Worm (Caenorhabditis elegans) whole organism, late embryonic: Measurements from ENCODE around the gene T22F3.2.

Experiments used
- C08G9.2 ChIP-seq: sonication (generic microtip); optimal IDR thresholded peaks from 2 replicates; lab custom pipeline; 2016; ENCODE audit warnings: mild to moderate bottlenecking, missing genetic modification characterization, moderate library complexity, missing compliant biosample characterization
- C38D4.7 ChIP-seq: fragments of 200-800 bp; sonication (Bioruptor generic); optimal IDR thresholded peaks from 2 replicates; lab custom pipeline; 2018; ENCODE audit warnings: mild to moderate bottlenecking, missing genetic modification characterization, moderate library complexity, missing compliant biosample characterization
- F13H6.1 ChIP-seq: sonication (generic microtip); optimal IDR thresholded peaks from 2 replicates; lab custom pipeline; 2016; ENCODE audit warnings: missing genetic modification characterization, missing compliant biosample characterization
- K02D7.2 ChIP-seq: sonication (generic microtip); optimal IDR thresholded peaks from 2 replicates; lab custom pipeline; 2017; ENCODE audit warnings: mild to moderate bottlenecking, missing genetic modification characterization, missing compliant biosample characterization
- K09A11.1 ChIP-seq: sonication (generic microtip); optimal IDR thresholded peaks from 2 replicates; lab custom pipeline; 2017; ENCODE audit warnings: antibody characterized with exemption, mild to moderate bottlenecking, missing genetic modification characterization, missing compliant biosample characterization; ENCODE audit not compliant: insufficient read depth
- T23F11.4 ChIP-seq: fragments of 200-800 bp; sonication (Bioruptor generic); optimal IDR thresholded peaks from 2 replicates; lab custom pipeline; 2018; ENCODE audit warnings: mild to moderate bottlenecking, missing genetic modification characterization, missing compliant biosample characterization
- ama-1 ChIP-seq: fragments of 150-350 bp; optimal IDR thresholded peaks from 2 replicates; lab custom pipeline; 2014
- ceh-14 ChIP-seq: sonication (generic microtip); optimal IDR thresholded peaks from 2 replicates; lab custom pipeline; 2016; ENCODE audit warnings: missing genotype, missing genetic modification characterization, missing compliant biosample characterization
- ceh-18 ChIP-seq: sonication (generic microtip); optimal IDR thresholded peaks from 2 replicates; lab custom pipeline; 2016; ENCODE audit warnings: missing genetic modification characterization, missing compliant biosample characterization
- ceh-19 ChIP-seq: fragments of 200-800 bp; sonication (Bioruptor generic); optimal IDR thresholded peaks from 2 replicates; lab custom pipeline; 2018; ENCODE audit warnings: mild to moderate bottlenecking, missing genetic modification characterization, missing compliant biosample characterization
- ceh-22 ChIP-seq: sonication (generic microtip); optimal IDR thresholded peaks from 2 replicates; lab custom pipeline; 2017; ENCODE audit warnings: missing biosample characterization, missing genetic modification characterization
- ceh-48 ChIP-seq: sonication (generic microtip); optimal IDR thresholded peaks from 2 replicates; lab custom pipeline; 2016; ENCODE audit warnings: missing genetic modification characterization, inconsistent platforms, missing compliant biosample characterization
- ceh-6 ChIP-seq: fragments of 200-800 bp; sonication (Bioruptor generic); optimal IDR thresholded peaks from 2 replicates; lab custom pipeline; 2018; ENCODE audit warnings: mild to moderate bottlenecking, missing genetic modification characterization, missing compliant biosample characterization
- ceh-9 ChIP-seq: sonication (generic microtip); optimal IDR thresholded peaks from 2 replicates; lab custom pipeline; 2016; ENCODE audit warnings: mild to moderate bottlenecking, missing genetic modification characterization, inconsistent platforms, missing compliant biosample characterization
- dmd-4 ChIP-seq: sonication (generic microtip); optimal IDR thresholded peaks from 2 replicates; lab custom pipeline; 2016; ENCODE audit warnings: borderline replicate concordance, missing genetic modification characterization, missing compliant biosample characterization
- elt-2 ChIP-seq: sonication (generic microtip); optimal IDR thresholded peaks from 2 replicates; lab custom pipeline; 2016; ENCODE audit warnings: missing genetic modification reagents, missing genetic modification characterization, missing compliant biosample characterization
- ets-4 ChIP-seq: sonication (generic microtip); optimal IDR thresholded peaks from 2 replicates; lab custom pipeline; 2016; ENCODE audit warnings: missing genetic modification characterization, missing compliant biosample characterization
- gmeb-2 ChIP-seq: sonication (generic microtip); optimal IDR thresholded peaks from 2 replicates; lab custom pipeline; 2016; ENCODE audit warnings: missing genetic modification characterization, inconsistent platforms, missing compliant biosample characterization
- hlh-13 ChIP-seq: fragments of 200-800 bp; sonication (Bioruptor generic); optimal IDR thresholded peaks from 2 replicates; lab custom pipeline; 2018; ENCODE audit warnings: mild to moderate bottlenecking, missing genetic modification characterization, missing compliant biosample characterization
- hlh-6 ChIP-seq: sonication (generic microtip); optimal IDR thresholded peaks from 2 replicates; lab custom pipeline; 2016; ENCODE audit warnings: missing genotype, missing genetic modification characterization, missing compliant biosample characterization
- madf-2 ChIP-seq: sonication (generic microtip); optimal IDR thresholded peaks from 2 replicates; lab custom pipeline; 2017; ENCODE audit warnings: missing genetic modification characterization, missing compliant biosample characterization
- mec-3 ChIP-seq: sonication (generic microtip); optimal IDR thresholded peaks from 2 replicates; lab custom pipeline; 2016; ENCODE audit warnings: borderline replicate concordance, missing genetic modification characterization, missing compliant biosample characterization
- nfya-1 ChIP-seq: sonication (generic microtip); optimal IDR thresholded peaks from 2 replicates; lab custom pipeline; 2017; ENCODE audit warnings: missing genetic modification characterization, mild to moderate bottlenecking, missing compliant biosample characterization, antibody characterized with exemption, moderate library complexity
- odd-2 ChIP-seq: sonication (generic microtip); optimal IDR thresholded peaks from 2 replicates; lab custom pipeline; 2017; ENCODE audit warnings: antibody characterized with exemption, mild to moderate bottlenecking, missing genetic modification characterization, missing compliant biosample characterization
- pha-4 ChIP-seq: fragments of 150-350 bp; optimal IDR thresholded peaks from 2 replicates; lab custom pipeline; 2018; ENCODE audit warnings: missing biosample characterization, missing genetic modification reagents, missing genetic modification characterization
- pqm-1 ChIP-seq: sonication (generic microtip); optimal IDR thresholded peaks from 2 replicates; lab custom pipeline; 2016; ENCODE audit warnings: missing genetic modification characterization, missing compliant biosample characterization
- pros-1 ChIP-seq: fragments of 150-350 bp; optimal IDR thresholded peaks from 2 replicates; lab custom pipeline; 2014; ENCODE audit warnings: missing biosample characterization, missing genetic modification reagents, missing genetic modification characterization
- ref-2 ChIP-seq: sonication (generic microtip); optimal IDR thresholded peaks from 2 replicates; lab custom pipeline; 2016; ENCODE audit warnings: missing genetic modification characterization, missing compliant biosample characterization
- syd-9 ChIP-seq: sonication (generic microtip); optimal IDR thresholded peaks from 2 replicates; lab custom pipeline; 2016; ENCODE audit warnings: mild to moderate bottlenecking, missing genetic modification characterization, moderate library complexity, missing compliant biosample characterization
- tbx-2 ChIP-seq: sonication (generic microtip); optimal IDR thresholded peaks from 2 replicates; lab custom pipeline; 2016; ENCODE audit warnings: missing genetic modification characterization, missing compliant biosample characterization
- tbx-7 ChIP-seq: sonication (generic microtip); optimal IDR thresholded peaks from 2 replicates; lab custom pipeline; 2016; ENCODE audit warnings: missing genotype, missing genetic modification characterization, missing compliant biosample characterization
- ttx-3 ChIP-seq: sonication (generic microtip); optimal IDR thresholded peaks from 2 replicates; lab custom pipeline; 2016; ENCODE audit warnings: missing genetic modification reagents, missing genetic modification characterization, missing compliant biosample characterization
- unc-3 ChIP-seq, 2 experiments: fragments of 200-800 bp in 1 of 2; sonication (Bioruptor generic) in 1 of 2; sonication (generic microtip) in 1 of 2; conservative IDR thresholded peaks in 1 of 2; optimal IDR thresholded peaks in 1 of 2; 2 replicates each; pipeline versions ENCODE4 v1.3.6 to Lab custom; 2016 to 2022; ENCODE audit warnings: missing compliant biosample characterization in 2 of 2, missing genetic modification characterization in 2 of 2, missing genetic modification reagents in 1 of 2
- unc-42 ChIP-seq: sonication (generic microtip); optimal IDR thresholded peaks from 2 replicates; lab custom pipeline; 2016; ENCODE audit warnings: missing genotype, missing genetic modification characterization, missing compliant biosample characterization

T22F3.2 gene

DNA sequence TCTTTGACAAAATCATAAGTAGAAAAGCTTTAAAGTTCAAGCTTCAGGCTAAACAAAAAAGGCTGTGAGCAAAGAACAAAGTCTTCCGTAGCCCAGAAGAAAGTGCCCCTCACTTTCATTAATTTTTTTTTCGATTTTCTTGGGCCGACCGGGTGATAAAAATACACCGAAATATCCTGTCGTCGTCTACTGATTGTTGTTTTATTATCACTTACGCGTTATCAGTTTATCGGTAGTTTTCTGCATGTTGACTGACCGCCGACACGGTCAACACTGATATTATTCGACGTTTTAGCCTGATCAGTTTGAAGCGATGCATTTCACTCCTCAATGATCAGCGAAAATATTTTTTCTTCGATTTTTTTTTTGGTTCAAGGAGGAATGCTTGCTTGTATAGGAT, 6.1 kb upstream of the T22F3.2 start:
- TF ChIP-seq elt-2 (tag; lab: Kevin White, UChicago) (peak; percentile 88), ama-1 (lab: Kevin White, UChicago) (no peak)

DNA sequence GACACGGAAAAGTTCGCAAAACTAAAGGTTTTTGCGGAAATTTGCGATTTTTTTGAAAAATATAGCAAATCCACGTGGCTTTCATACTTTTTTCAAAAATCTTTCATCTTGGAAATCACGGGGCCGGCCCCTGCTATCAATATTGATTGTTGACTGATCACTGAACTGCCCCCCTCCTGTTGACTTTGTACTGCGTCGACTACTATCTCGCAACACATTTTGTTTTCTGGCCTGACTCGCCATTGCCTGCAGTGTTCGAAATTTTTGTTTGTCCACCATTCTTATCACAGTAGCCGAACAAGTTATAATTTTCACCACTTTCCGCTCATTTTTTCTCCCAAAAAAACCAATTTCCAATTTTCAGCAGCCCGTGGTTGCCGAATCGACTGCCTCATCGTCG, 5.4 kb upstream of the T22F3.2 start:
- TF ChIP-seq ceh-14: no peak
- TF ChIP-seq C38D4.7 (GFP tag; lab: Kevin White, UChicago): no peak
- TF ChIP-seq ceh-9 (tag; lab: Kevin White, UChicago): no peak
- TF ChIP-seq ceh-48 (tag; lab: Kevin White, UChicago): no peak
- TF ChIP-seq gmeb-2 (tag; lab: Kevin White, UChicago): no peak
- TF ChIP-seq ceh-22 (tag; lab: Kevin White, UChicago): no peak

ce11 chrV:3581643-3582042, 4.8 kb upstream of the T22F3.2 start:
- TF ChIP-seq tbx-2 (tag; lab: Kevin White, UChicago) (no peak), tbx-7 (tag; lab: Kevin White, UChicago) (no peak), ceh-14 (no peak), syd-9 (no peak)

ce11 chrV:3582086-3582485, 4.4 kb upstream of the T22F3.2 start:
- TF ChIP-seq hlh-6 (tag; lab: Kevin White, UChicago) (no peak), unc-3 (GFP tag; conservative IDR thresholded peaks at IDR 0.05; lab: Robert Waterston, UW) (no peak), unc-3 (tag; optimal IDR thresholded peaks at IDR 0.05; lab: Kevin White, UChicago) (no peak), T23F11.4 (GFP tag; lab: Kevin White, UChicago) (no peak), ceh-18 (tag; lab: Kevin White, UChicago) (no peak), F13H6.1 (tag; lab: Kevin White, UChicago) (no peak), pros-1 (tag; lab: Kevin White, UChicago) (no peak), ets-4 (no peak), ceh-19 (GFP tag; lab: Kevin White, UChicago) (no peak), hlh-13 (GFP tag; lab: Kevin White, UChicago) (no peak)

DNA sequence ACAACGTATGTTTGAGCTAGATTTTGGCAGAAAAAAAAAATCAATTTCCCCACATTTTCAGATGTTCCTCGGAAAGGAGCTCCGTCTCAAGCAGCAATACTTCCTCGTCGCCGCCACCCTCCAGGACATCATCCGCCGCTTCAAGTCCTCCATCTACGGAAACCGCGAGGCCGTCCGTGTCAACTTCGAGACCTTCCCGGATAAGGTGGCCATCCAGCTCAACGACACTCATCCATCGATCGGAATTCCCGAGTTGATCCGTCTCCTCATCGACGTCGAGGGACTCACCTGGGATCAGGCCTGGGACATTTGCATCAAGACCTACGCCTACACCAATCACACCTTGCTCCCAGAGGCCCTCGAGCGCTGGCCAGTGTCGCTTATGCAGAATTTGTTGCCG, 3.8 kb upstream of the T22F3.2 start:
- TF ChIP-seq unc-42 (tag; lab: Kevin White, UChicago) (no peak), tbx-2 (tag; lab: Kevin White, UChicago) (no peak), C38D4.7 (GFP tag; lab: Kevin White, UChicago) (no peak), odd-2 (tag; lab: Kevin White, UChicago) (no peak), mec-3 (tag; lab: Kevin White, UChicago) (no peak), hlh-6 (tag; lab: Kevin White, UChicago) (no peak), pqm-1 (tag; lab: Kevin White, UChicago) (no peak), ref-2 (tag; lab: Kevin White, UChicago) (no peak), C08G9.2 (tag; lab: Kevin White, UChicago) (no peak), gmeb-2 (tag; lab: Kevin White, UChicago) (no peak), K02D7.2 (no peak), pha-4 (tag; lab: Kevin White, UChicago) (no peak), ttx-3 (tag; lab: Kevin White, UChicago) (no peak), ceh-6 (no peak), K09A11.1 (no peak), dmd-4 (tag; lab: Kevin White, UChicago) (no peak), ceh-19 (GFP tag; lab: Kevin White, UChicago) (no peak), nfya-1 (tag; lab: Kevin White, UChicago) (no peak), madf-2 (tag; lab: Kevin White, UChicago) (no peak)
